Fruit fly (Drosophila melanogaster): Measurements from ENCODE around the gene Npc1a.

The Npc1a gene

dm6 chr2L:10246785-10247190, 25.8 kb upstream of the Npc1a start, which contains the start of gene chico (continued):
- TF ChIP-seq onecut (GFP tag; IDR thresholded peaks at IDR 0.05), result no peak
- TF ChIP-seq pros (GFP tag; optimal IDR thresholded peaks at IDR 0.05), result no peak
- TF ChIP-seq eyg (GFP tag; optimal IDR thresholded peaks at IDR 0.05), result no peak
- TF ChIP-seq ken (GFP tag; IDR thresholded peaks at IDR 0.05), result no peak
- no peak for TF ChIP-seq esg (GFP tag; conservative IDR thresholded peaks at IDR 0.05)
- no peak for TF ChIP-seq CG31224 (GFP tag; IDR thresholded peaks at IDR 0.05)
- TF ChIP-seq CG13287 (GFP tag; IDR thresholded peaks at IDR 0.05; ENCODE audit: partially characterized antibody), result peak; percentile 60
- TF ChIP-seq CG1529 (GFP tag; optimal IDR thresholded peaks at IDR 0.05), result no peak
- no peak for TF ChIP-seq CG9437 (GFP tag; optimal IDR thresholded peaks at IDR 0.05)
- no peak for TF ChIP-seq CG7839 (tag; optimal IDR thresholded peaks at IDR 0.05)
- TF ChIP-seq CG13424 (tag; optimal IDR thresholded peaks at IDR 0.05), result no peak
- TF ChIP-seq B-H1 (GFP tag; IDR thresholded peaks at IDR 0.05), result no peak
- TF ChIP-seq Chrac-16 (GFP tag; optimal IDR thresholded peaks at IDR 0.05), result no peak
- TF ChIP-seq CG11695 (GFP tag; IDR thresholded peaks at IDR 0.05), result no peak
- no peak for TF ChIP-seq cas (GFP tag; IDR thresholded peaks at IDR 0.05)
- no peak for TF ChIP-seq CG16815 (GFP tag; optimal IDR thresholded peaks at IDR 0.05)
- TF ChIP-seq dimm (GFP tag; IDR thresholded peaks at IDR 0.05), result no peak
- TF ChIP-seq CG30403 (GFP tag; optimal IDR thresholded peaks at IDR 0.05), result no peak
- TF ChIP-seq mam (GFP tag; optimal IDR thresholded peaks at IDR 0.05), result no peak
- no peak for TF ChIP-seq grn (GFP tag; optimal IDR thresholded peaks at IDR 0.05)
- TF ChIP-seq HmgZ (tag; optimal IDR thresholded peaks at IDR 0.05), result peak; percentile 51
- no peak for TF ChIP-seq Sox100B (GFP tag; optimal IDR thresholded peaks at IDR 0.05)
- TF ChIP-seq Dbx (GFP tag; IDR thresholded peaks at IDR 0.05), result peak; percentile 22; the same call in 1 of the 3 replicates
- no peak for TF ChIP-seq aop (GFP tag; IDR thresholded peaks at IDR 0.05)
- no peak for TF ChIP-seq ash1 (GFP tag; optimal IDR thresholded peaks at IDR 0.05)
- TF ChIP-seq CG13775 (GFP tag; optimal IDR thresholded peaks at IDR 0.05), result no peak
- TF ChIP-seq CG8359 (GFP tag; optimal IDR thresholded peaks at IDR 0.05; ENCODE audit: borderline replicate concordance), result no peak
- no peak for TF ChIP-seq ind (GFP tag; optimal IDR thresholded peaks at IDR 0.05)
- TF ChIP-seq CG10267 (tag; optimal IDR thresholded peaks at IDR 0.05), result peak; percentile 52
- no peak for TF ChIP-seq crc (GFP tag; optimal IDR thresholded peaks at IDR 0.05)
- TF ChIP-seq CG4404 (GFP tag; IDR thresholded peaks at IDR 0.05), result no peak
- no peak for TF ChIP-seq mld (GFP tag; IDR thresholded peaks at IDR 0.05; ENCODE audit: partially characterized antibody)
- no peak for TF ChIP-seq Antp (GFP tag; optimal IDR thresholded peaks at IDR 0.05)
- peak; percentile 4 for TF ChIP-seq CG4854 (GFP tag; optimal IDR thresholded peaks at IDR 0.05)
- no peak for TF ChIP-seq PHDP (tag; optimal IDR thresholded peaks at IDR 0.05)
- no peak for TF ChIP-seq sob (GFP tag; IDR thresholded peaks at IDR 0.05)
- no peak; the same call in 1 of the 2 replicates for TF ChIP-seq sna (GFP tag; IDR thresholded peaks at IDR 0.05; ENCODE audit: partially characterized antibody)
- no peak for TF ChIP-seq Ets65A (GFP tag)
- TF ChIP-seq Dfd (GFP tag; optimal IDR thresholded peaks at IDR 0.05), result no peak
- no peak for TF ChIP-seq zfh1 (GFP tag; IDR thresholded peaks at IDR 0.05)
- no peak for TF ChIP-seq usp (GFP tag; optimal IDR thresholded peaks at IDR 0.05)
- TF ChIP-seq CG30020 (tag; optimal IDR thresholded peaks at IDR 0.05), result peak; percentile 91
- TF ChIP-seq CG11398 (GFP tag; optimal IDR thresholded peaks at IDR 0.05), result no peak
- no peak for TF ChIP-seq ttk (GFP tag; IDR thresholded peaks at IDR 0.05)
- no peak; the same call in 1 of the 2 replicates for TF ChIP-seq Rfx (GFP tag; IDR thresholded peaks at IDR 0.05)
- TF ChIP-seq salm (tag; optimal IDR thresholded peaks at IDR 0.05), result no peak
- no peak for TF ChIP-seq Ravus (GFP tag; IDR thresholded peaks at IDR 0.05)
- peak; percentile 79 for TF ChIP-seq MESR4 (GFP tag; optimal IDR thresholded peaks at IDR 0.05)
- peak; percentile 74 for TF ChIP-seq bbx (GFP tag; IDR thresholded peaks at IDR 0.05; ENCODE audit: partially characterized antibody)
- no peak for TF ChIP-seq grau (tag; optimal IDR thresholded peaks at IDR 0.05)
- TF ChIP-seq CG13624 (GFP tag; optimal IDR thresholded peaks at IDR 0.05), result peak; percentile 68
- TF ChIP-seq tgo (GFP tag; IDR thresholded peaks at IDR 0.05), result no peak
- TF ChIP-seq psq (GFP tag; optimal IDR thresholded peaks at IDR 0.05), result no peak
